Worm (Caenorhabditis elegans) whole organism, L2 larva: Measurements from ENCODE around the gene hpx-2.

Experiments used
- elt-3 ChIP-seq: sonication (generic microtip); optimal IDR thresholded peaks from 2 replicates; lab custom pipeline; 2017; ENCODE audit warnings: missing biosample characterization, missing genetic modification characterization
- ztf-4 ChIP-seq: fragments of 150-350 bp; optimal IDR thresholded peaks from 2 replicates; lab custom pipeline; 2014; ENCODE audit warnings: missing biosample characterization, missing genetic modification characterization

- no peak for TF ChIP-seq elt-3 (tag; lab: Kevin White, UChicago)
- no peak for TF ChIP-seq ztf-4 (tag; lab: Kevin White, UChicago)
These were observed 41.2 kb downstream of the hpx-2 start for ce11 chrV:13891489-13891888.
